In genomic region chr3L:3875004-3875403, dm6 we compare ENCODE assay signal across 1 fruit fly cellular context.
TF ChIP-seq lines count a peak whose summit lies in the region.

No protein-coding gene starts in this region.

TF ChIP-seq in whole organism, embryonic, 481 proteins besides CTCF, POLR2A, EP300 and RAD21 (continued from another document and continues in another):
- TF ChIP-seq shn (GFP tag; optimal IDR thresholded peaks at IDR 0.05; lab: Kevin White, UChicago) (peak; percentile 5), bab2 (GFP tag; optimal IDR thresholded peaks at IDR 0.05; lab: Kevin White, UChicago) (peak; percentile 27), lola (GFP tag; optimal IDR thresholded peaks at IDR 0.05; lab: Kevin White, UChicago) (peak in 1 of 3 experiments; percentile 80), CG11504 (tag; optimal IDR thresholded peaks at IDR 0.05; lab: Kevin White, UChicago) (peak; percentile 38), CG1647 (GFP tag; optimal IDR thresholded peaks at IDR 0.05; lab: Kevin White, UChicago) (peak; percentile 14), Atf3 (GFP tag; optimal IDR thresholded peaks at IDR 0.05; lab: Kevin White, UChicago) (peak; percentile 6), az2 (GFP tag; optimal IDR thresholded peaks at IDR 0.05; lab: Kevin White, UChicago) (peak; percentile 59), H15 (GFP tag; IDR thresholded peaks at IDR 0.05; lab: Robert Waterston, UW) (no peak), Myb (GFP tag; optimal IDR thresholded peaks at IDR 0.05; lab: Kevin White, UChicago) (no peak), Elba2 (GFP tag; optimal IDR thresholded peaks at IDR 0.05; lab: Kevin White, UChicago) (peak; percentile 4), NC2α (GFP tag; optimal IDR thresholded peaks at IDR 0.05; lab: Kevin White, UChicago) (no peak), peb (GFP tag; IDR thresholded peaks at IDR 0.05; lab: Robert Waterston, UW) (no peak), CG8924 (tag; optimal IDR thresholded peaks at IDR 0.05; lab: Kevin White, UChicago) (peak; percentile 40), CG1602 (GFP tag; optimal IDR thresholded peaks at IDR 0.05; lab: Kevin White, UChicago) (peak; percentile 40), Trl (optimal IDR thresholded peaks at IDR 0.05; lab: Kevin White, UChicago) (no peak), Trl (GFP tag; optimal IDR thresholded peaks at IDR 0.05; lab: Kevin White, UChicago) (peak; percentile 29), CrebB (tag; optimal IDR thresholded peaks at IDR 0.05; lab: Kevin White, UChicago) (no peak), bigmax (GFP tag; optimal IDR thresholded peaks at IDR 0.05; lab: Kevin White, UChicago) (no peak), gce (GFP tag; IDR thresholded peaks at IDR 0.05; lab: Robert Waterston, UW) (no peak), CG4424 (GFP tag; optimal IDR thresholded peaks at IDR 0.05; lab: Kevin White, UChicago) (peak; percentile 29), CG12219 (GFP tag; optimal IDR thresholded peaks at IDR 0.05; lab: Kevin White, UChicago) (peak; percentile 26), CG4404 (GFP tag; IDR thresholded peaks at IDR 0.05; lab: Robert Waterston, UW) (peak; percentile 56), phol (tag; optimal IDR thresholded peaks at IDR 0.05; lab: Kevin White, UChicago) (peak; percentile 45), Gug (GFP tag; IDR thresholded peaks at IDR 0.05; lab: Robert Waterston, UW) (peak; percentile 22; the same call in 1 of the 4 replicates), Hmr (GFP tag; optimal IDR thresholded peaks at IDR 0.05; lab: Kevin White, UChicago) (no peak), Hr51 (GFP tag; optimal IDR thresholded peaks at IDR 0.05; lab: Kevin White, UChicago) (peak in 1 of 2 experiments; percentile 6), caup (GFP tag; optimal IDR thresholded peaks at IDR 0.05; lab: Kevin White, UChicago; ENCODE audit: severe bottlenecking) (no peak), Sox102F (GFP tag; optimal IDR thresholded peaks at IDR 0.05; lab: Kevin White, UChicago) (peak; percentile 53), pnt (GFP tag; optimal IDR thresholded peaks at IDR 0.05; lab: Kevin White, UChicago) (peak; percentile 52), CG17359 (tag; optimal IDR thresholded peaks at IDR 0.05; lab: Kevin White, UChicago) (no peak), CG6689 (GFP tag; IDR thresholded peaks at IDR 0.05; lab: Robert Waterston, UW) (0 out of 2 replicates have a peak, but pooled peaks have one; percentile 12), ssp (GFP tag; IDR thresholded peaks at IDR 0.05; lab: Robert Waterston, UW) (peak; percentile 24; the same call in 1 of the 2 replicates), CG7987 (GFP tag; optimal IDR thresholded peaks at IDR 0.05; lab: Kevin White, UChicago) (no peak), Nf-YB (GFP tag; optimal IDR thresholded peaks at IDR 0.05; lab: Kevin White, UChicago) (peak; percentile 30), nmo (GFP tag; optimal IDR thresholded peaks at IDR 0.05; lab: Kevin White, UChicago) (peak; percentile 50), CG2712 (tag; optimal IDR thresholded peaks at IDR 0.05; lab: Kevin White, UChicago) (peak; percentile 69), CG31441 (GFP tag; IDR thresholded peaks at IDR 0.05; lab: Robert Waterston, UW) (peak; percentile 61), CG4282 (GFP tag; optimal IDR thresholded peaks at IDR 0.05; lab: Kevin White, UChicago) (no peak), CG7372 (GFP tag; IDR thresholded peaks at IDR 0.05; lab: Robert Waterston, UW) (0 out of 2 replicates have a peak, but pooled peaks have one; percentile 17), CG2202 (tag; optimal IDR thresholded peaks at IDR 0.05; lab: Kevin White, UChicago) (peak; percentile 35), CG6272 (GFP tag; IDR thresholded peaks at IDR 0.05; lab: Robert Waterston, UW) (no peak), Abd-B (GFP tag; optimal IDR thresholded peaks at IDR 0.05; lab: Kevin White, UChicago) (peak; percentile 10), HLH54F (GFP tag; optimal IDR thresholded peaks at IDR 0.05; lab: Kevin White, UChicago) (no peak), CG10462 (GFP tag; optimal IDR thresholded peaks at IDR 0.05; lab: Kevin White, UChicago) (peak; percentile 43), ci (GFP tag; IDR thresholded peaks at IDR 0.05; lab: Robert Waterston, UW) (0 out of 3 replicates have a peak, but pooled peaks have one; percentile 51), Rfx (GFP tag; IDR thresholded peaks at IDR 0.05; lab: Robert Waterston, UW) (no peak), CG12391 (tag; optimal IDR thresholded peaks at IDR 0.05; lab: Kevin White, UChicago) (peak; percentile 50), dm (GFP tag; optimal IDR thresholded peaks at IDR 0.05; lab: Kevin White, UChicago) (no peak), dmrt99B (tag; optimal IDR thresholded peaks at IDR 0.05; lab: Kevin White, UChicago) (peak; percentile 45), HLH3B (GFP tag; IDR thresholded peaks at IDR 0.05; lab: Robert Waterston, UW) (peak; percentile 30; the same call in 1 of the 2 replicates), Mrtf (GFP tag; IDR thresholded peaks at IDR 0.05; lab: Robert Waterston, UW) (no peak), CG17328 (GFP tag; IDR thresholded peaks at IDR 0.05; lab: Robert Waterston, UW) (peak; percentile 65), ara (GFP tag; IDR thresholded peaks at IDR 0.05; lab: Robert Waterston, UW) (peak; percentile 64; the same call in 1 of the 2 replicates), CG42726 (GFP tag; IDR thresholded peaks at IDR 0.05; lab: Robert Waterston, UW; ENCODE audit: partially characterized antibody) (no peak), CG7786 (GFP tag; optimal IDR thresholded peaks at IDR 0.05; lab: Kevin White, UChicago) (peak; percentile 17), ATbp (GFP tag; optimal IDR thresholded peaks at IDR 0.05; lab: Kevin White, UChicago) (peak; percentile 17), trem (tag; optimal IDR thresholded peaks at IDR 0.05; lab: Kevin White, UChicago) (peak; percentile 28), CG7839 (tag; optimal IDR thresholded peaks at IDR 0.05; lab: Kevin White, UChicago) (peak; percentile 54), CG8388 (GFP tag; optimal IDR thresholded peaks at IDR 0.05; lab: Kevin White, UChicago) (peak; percentile 63), NC2β (GFP tag; optimal IDR thresholded peaks at IDR 0.05; lab: Kevin White, UChicago) (peak; percentile 36), sima (GFP tag; optimal IDR thresholded peaks at IDR 0.05; lab: Kevin White, UChicago) (peak; percentile 32), ase (GFP tag; IDR thresholded peaks at IDR 0.05; lab: Robert Waterston, UW) (0 out of 3 replicates have a peak, but pooled peaks have one; percentile 23), Oli (tag; optimal IDR thresholded peaks at IDR 0.05; lab: Kevin White, UChicago) (peak; percentile 57), zf30C (GFP tag; optimal IDR thresholded peaks at IDR 0.05; lab: Kevin White, UChicago) (peak; percentile 62), dysf (GFP tag; IDR thresholded peaks at IDR 0.05; lab: Robert Waterston, UW) (no peak), Dip2 (GFP tag; IDR thresholded peaks at IDR 0.05; lab: Robert Waterston, UW) (no peak), Meics (GFP tag; optimal IDR thresholded peaks at IDR 0.05; lab: Kevin White, UChicago) (no peak), Usf (GFP tag; optimal IDR thresholded peaks at IDR 0.05; lab: Kevin White, UChicago) (peak; percentile 21), Sox100B (GFP tag; optimal IDR thresholded peaks at IDR 0.05; lab: Kevin White, UChicago) (peak; percentile 21), gcm2 (GFP tag; optimal IDR thresholded peaks at IDR 0.05; lab: Kevin White, UChicago) (no peak), C15 (GFP tag; IDR thresholded peaks at IDR 0.05; lab: Robert Waterston, UW) (no peak), Sin3A (optimal IDR thresholded peaks at IDR 0.05; lab: Kevin White, UChicago) (no peak), Xrp1 (GFP tag; IDR thresholded peaks at IDR 0.05; lab: Robert Waterston, UW) (peak; percentile 77), pros (GFP tag; optimal IDR thresholded peaks at IDR 0.05; lab: Kevin White, UChicago) (no peak), Ptx1 (GFP tag; IDR thresholded peaks at IDR 0.05; lab: Robert Waterston, UW) (peak; percentile 29; the same call in 1 of the 2 replicates), sc (optimal IDR thresholded peaks at IDR 0.05; lab: Kevin White, UChicago) (no peak), sc (GFP tag; optimal IDR thresholded peaks at IDR 0.05; lab: Kevin White, UChicago) (peak; percentile 8), CG18619 (GFP tag; optimal IDR thresholded peaks at IDR 0.05; lab: Kevin White, UChicago) (no peak), prd (optimal IDR thresholded peaks at IDR 0.05; lab: Kevin White, UChicago) (no peak), prd (GFP tag; IDR thresholded peaks at IDR 0.05; lab: Robert Waterston, UW) (peak; percentile 70; the same call in 2 of the 3 replicates), gcm (GFP tag; optimal IDR thresholded peaks at IDR 0.05; lab: Kevin White, UChicago) (peak; percentile 22), CG10366 (GFP tag; IDR thresholded peaks at IDR 0.05; lab: Robert Waterston, UW) (no peak; the same call in 1 of the 2 replicates), Atf-2 (GFP tag; optimal IDR thresholded peaks at IDR 0.05; lab: Kevin White, UChicago) (peak; percentile 43), mam (GFP tag; optimal IDR thresholded peaks at IDR 0.05; lab: Kevin White, UChicago) (no peak), CG11696 (GFP tag; IDR thresholded peaks at IDR 0.05; lab: Robert Waterston, UW) (no peak), sens (GFP tag; lab: Kevin White, UChicago) (peak; percentile 92), CG33557 (GFP tag; optimal IDR thresholded peaks at IDR 0.05; lab: Kevin White, UChicago) (peak; percentile 53), tio (GFP tag; optimal IDR thresholded peaks at IDR 0.05; lab: Kevin White, UChicago) (peak; percentile 56), CG4820 (GFP tag; optimal IDR thresholded peaks at IDR 0.05; lab: Kevin White, UChicago) (peak; percentile 51), gem (tag; optimal IDR thresholded peaks at IDR 0.05; lab: Kevin White, UChicago) (peak; percentile 72), CG6254 (GFP tag; optimal IDR thresholded peaks at IDR 0.05; lab: Kevin White, UChicago) (no peak), CoRest (tag; optimal IDR thresholded peaks at IDR 0.05; lab: Kevin White, UChicago) (peak; percentile 35), Blimp-1 (GFP tag; optimal IDR thresholded peaks at IDR 0.05; lab: Kevin White, UChicago) (peak; percentile 33), CG11247 (GFP tag; IDR thresholded peaks at IDR 0.05; lab: Robert Waterston, UW) (no peak), Dad (GFP tag; optimal IDR thresholded peaks at IDR 0.05; lab: Kevin White, UChicago) (no peak), CG7928 (GFP tag; optimal IDR thresholded peaks at IDR 0.05; lab: Kevin White, UChicago) (peak; percentile 11), CG9727 (GFP tag; optimal IDR thresholded peaks at IDR 0.05; lab: Kevin White, UChicago) (peak; percentile 65), Kr (GFP tag; optimal IDR thresholded peaks at IDR 0.05; lab: Kevin White, UChicago) (no peak), CG10209 (GFP tag; optimal IDR thresholded peaks at IDR 0.05; lab: Kevin White, UChicago) (peak; percentile 25), Ssrp (tag; optimal IDR thresholded peaks at IDR 0.05; lab: Kevin White, UChicago) (peak; percentile 60), klu (GFP tag; IDR thresholded peaks at IDR 0.05; lab: Robert Waterston, UW) (no peak), eve (GFP tag; optimal IDR thresholded peaks at IDR 0.05; lab: Kevin White, UChicago) (peak in 1 of 2 experiments; percentile 47), pum (GFP tag; optimal IDR thresholded peaks at IDR 0.05; lab: Kevin White, UChicago) (peak; percentile 54), CG10979 (tag; optimal IDR thresholded peaks at IDR 0.05; lab: Kevin White, UChicago) (peak; percentile 66), slp2 (GFP tag; optimal IDR thresholded peaks at IDR 0.05; lab: Kevin White, UChicago) (peak; percentile 21), knrl (GFP tag; IDR thresholded peaks at IDR 0.05; lab: Robert Waterston, UW; ENCODE audit: partially characterized antibody) (no peak), dpn (GFP tag; optimal IDR thresholded peaks at IDR 0.05; lab: Kevin White, UChicago) (peak in 1 of 2 experiments; percentile 22), Xbp1 (GFP tag; optimal IDR thresholded peaks at IDR 0.05; lab: Kevin White, UChicago) (peak; percentile 50), CG18262 (tag; optimal IDR thresholded peaks at IDR 0.05; lab: Kevin White, UChicago) (peak; percentile 72), Spps (tag; optimal IDR thresholded peaks at IDR 0.05; lab: Kevin White, UChicago) (no peak), Hr3 (GFP tag; optimal IDR thresholded peaks at IDR 0.05; lab: Kevin White, UChicago) (peak; percentile 10), Sry-β (GFP tag; optimal IDR thresholded peaks at IDR 0.05; lab: Kevin White, UChicago) (no peak), tll (GFP tag; optimal IDR thresholded peaks at IDR 0.05; lab: Kevin White, UChicago) (no peak), Bdp1 (GFP tag; optimal IDR thresholded peaks at IDR 0.05; lab: Kevin White, UChicago) (peak; percentile 6), Vsx1 (GFP tag; optimal IDR thresholded peaks at IDR 0.05; lab: Kevin White, UChicago) (no peak), tx (GFP tag; optimal IDR thresholded peaks at IDR 0.05; lab: Kevin White, UChicago) (no peak), CG10267 (tag; optimal IDR thresholded peaks at IDR 0.05; lab: Kevin White, UChicago) (peak; percentile 39), Bteb2 (GFP tag; optimal IDR thresholded peaks at IDR 0.05; lab: Kevin White, UChicago) (no peak), CG15696 (tag; optimal IDR thresholded peaks at IDR 0.05; lab: Kevin White, UChicago) (peak; percentile 53), sisA (GFP tag; IDR thresholded peaks at IDR 0.05; lab: Robert Waterston, UW) (0 out of 2 replicates have a peak, but pooled peaks have one; percentile 34), vvl (GFP tag; IDR thresholded peaks at IDR 0.05; lab: Robert Waterston, UW) (peak; percentile 30; the same call in 1 of the 2 replicates), row (GFP tag; IDR thresholded peaks at IDR 0.05; lab: Robert Waterston, UW) (peak; percentile 54; the same call in 2 of the 3 replicates), CG17361 (GFP tag; IDR thresholded peaks at IDR 0.05; lab: Robert Waterston, UW) (peak; percentile 65; the same call in 2 of the 3 replicates), twi (tag; optimal IDR thresholded peaks at IDR 0.05; lab: Kevin White, UChicago) (peak; percentile 16), stc (GFP tag; IDR thresholded peaks at IDR 0.05; lab: Robert Waterston, UW) (peak; percentile 31; the same call in 1 of the 2 replicates), CG12744 (GFP tag; optimal IDR thresholded peaks at IDR 0.05; lab: Kevin White, UChicago) (no peak), CG12155 (GFP tag; optimal IDR thresholded peaks at IDR 0.05; lab: Kevin White, UChicago) (peak; percentile 1), chn (GFP tag; optimal IDR thresholded peaks at IDR 0.05; lab: Kevin White, UChicago) (peak; percentile 40), bsh (GFP tag; optimal IDR thresholded peaks at IDR 0.05; lab: Kevin White, UChicago) (peak in 1 of 2 experiments; percentile 75), CG2678 (tag; optimal IDR thresholded peaks at IDR 0.05; lab: Kevin White, UChicago) (peak; percentile 25), Chrac-16 (GFP tag; optimal IDR thresholded peaks at IDR 0.05; lab: Kevin White, UChicago) (peak; percentile 55)
